Worm (Caenorhabditis elegans): ENCODE results near the gene R07H5.16.

- TF ChIP-seq aly-2 (tag; optimal IDR thresholded peaks at IDR 0.05), result no peak
- TF ChIP-seq nhr-12 (tag; optimal IDR thresholded peaks at IDR 0.05), result no peak
- TF ChIP-seq nhr-237 (tag; optimal IDR thresholded peaks at IDR 0.05), result no peak
- no peak for TF ChIP-seq lin-15B (tag; optimal IDR thresholded peaks at IDR 0.05)
- TF ChIP-seq nfya-1 (tag; optimal IDR thresholded peaks at IDR 0.05; ENCODE audit: insufficient read depth), result no peak
Observed at ce11 chrIV:11226545-11226944, 27.4 kb downstream of the R07H5.16 start.

Data from whole organism, L3 larva.